Worm (Caenorhabditis elegans) whole organism, midembryonic: ENCODE results near the gene EEED8.18.

Experiments used
- flt-1 ChIP-seq: fragments of 200-800 bp; sonication (Bioruptor generic); IDR thresholded peaks from 2 replicates; pipeline ENCODE4 v1.3.6; 2022; ENCODE audit warnings: missing genetic modification characterization, missing compliant biosample characterization
- ref-1 ChIP-seq: fragments of 200-800 bp; sonication (Bioruptor generic); conservative IDR thresholded peaks from 2 replicates; pipeline ENCODE4 v1.3.6; 2022; ENCODE audit warnings: missing genetic modification reagents, missing genetic modification characterization, missing compliant biosample characterization

ce11 chrII:5365645-5366044 lies 46.8 kb downstream of the EEED8.18 start, which contains the start of gene F09E5.16:
- no peak for TF ChIP-seq flt-1 (GFP tag; lab: Robert Waterston, UW)
- no peak for TF ChIP-seq ref-1 (GFP tag; lab: Robert Waterston, UW)
